Worm (Caenorhabditis elegans) whole organism, mixed stage, embryonic: Measurements from ENCODE around the gene Y43F8B.28.

Experiments
- lsy-2 ChIP-seq: fragments of 150-350 bp; optimal IDR thresholded peaks from 2 replicates; lab custom pipeline; 2014; ENCODE audit warnings: missing biosample characterization, missing genetic modification characterization
- nhr-28 ChIP-seq: fragments of 150-350 bp; optimal IDR thresholded peaks from 2 replicates; lab custom pipeline; 2014; ENCODE audit warnings: missing biosample characterization, missing genetic modification characterization
- pha-4 ChIP-seq: fragments of 150-350 bp; optimal IDR thresholded peaks from 2 replicates; lab custom pipeline; 2018; ENCODE audit warnings: missing biosample characterization, missing genetic modification reagents, missing genetic modification characterization

DNA sequence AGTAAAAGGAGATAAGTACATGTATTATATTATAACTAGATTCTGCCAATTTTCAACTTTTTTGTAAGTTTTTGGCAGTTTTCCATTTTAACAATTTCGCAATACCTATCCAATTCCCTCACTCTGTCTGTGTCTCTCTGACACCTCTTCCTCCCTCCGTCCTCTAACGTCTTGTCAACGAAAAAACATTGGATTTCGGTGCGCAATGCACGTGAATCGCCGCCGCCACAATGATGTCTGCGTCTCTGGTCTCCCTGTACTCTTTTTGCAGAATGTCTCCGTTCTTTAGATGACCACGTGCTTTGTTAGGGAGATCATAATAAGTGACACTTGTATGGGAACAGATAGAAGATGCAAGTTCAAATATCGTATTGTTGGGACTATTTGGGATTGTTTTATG lies 44.0 kb downstream of the Y43F8B.28 start:
- peak; percentile 56 for TF ChIP-seq lsy-2 (tag; lab: Kevin White, UChicago)
- peak; percentile 21 for TF ChIP-seq pha-4 (tag; lab: Kevin White, UChicago)
- no peak for TF ChIP-seq nhr-28 (tag; lab: Kevin White, UChicago)
